Worm (Caenorhabditis elegans) whole organism, young adult: ENCODE data around the gene kap-1.

Source experiments
- C06A6.2 ChIP-seq: fragments of 200-800 bp; sonication (Bioruptor generic); conservative IDR thresholded peaks from 2 replicates; pipeline ENCODE4 v1.3.6; 2022; ENCODE audit warnings: missing genetic modification characterization, missing compliant biosample characterization
- F10E7.11 ChIP-seq: sonication (generic microtip); optimal IDR thresholded peaks from 2 replicates; lab custom pipeline; 2017; ENCODE audit warnings: mild to moderate bottlenecking, missing genetic modification characterization, moderate library complexity, missing compliant biosample characterization
- F37B4.10 ChIP-seq: fragments of 200-800 bp; sonication (Bioruptor generic); IDR thresholded peaks from 2 replicates; pipeline ENCODE4 v1.3.6; 2022; ENCODE audit warnings: missing genetic modification characterization, missing compliant biosample characterization
- F49E8.2 ChIP-seq: sonication (generic microtip); optimal IDR thresholded peaks from 3 replicates; lab custom pipeline; 2017; ENCODE audit warnings: missing genetic modification characterization, mild to moderate bottlenecking, missing compliant biosample characterization, antibody characterized with exemption, moderate library complexity; ENCODE audit not compliant: insufficient read depth
- F52B5.7 ChIP-seq: sonication (generic microtip); optimal IDR thresholded peaks from 2 replicates; lab custom pipeline; 2016; ENCODE audit warnings: mild to moderate bottlenecking, missing genetic modification characterization, missing compliant biosample characterization
- F57C9.4 ChIP-seq: sonication (generic microtip); optimal IDR thresholded peaks from 2 replicates; lab custom pipeline; 2017; ENCODE audit warnings: mild to moderate bottlenecking, missing genetic modification characterization, missing compliant biosample characterization
- Y67H2A.10 ChIP-seq: fragments of 200-800 bp; sonication (Bioruptor generic); conservative IDR thresholded peaks from 2 replicates; pipeline ENCODE4 v1.3.6; 2022; ENCODE audit warnings: missing genetic modification reagents, missing genetic modification characterization, missing compliant biosample characterization
- ZK185.1 ChIP-seq: sonication (generic microtip); optimal IDR thresholded peaks from 2 replicates; lab custom pipeline; 2016; ENCODE audit warnings: mild to moderate bottlenecking, missing genetic modification characterization, missing compliant biosample characterization; ENCODE audit not compliant: poor library complexity, severe bottlenecking
- ama-1 ChIP-seq, 3 experiments: fragments of 150-350 bp in 1 of 3; sonication (generic microtip) in 2 of 3; optimal IDR thresholded peaks; 2 replicates each; lab custom pipeline; 2014 to 2018; ENCODE audit warnings: missing biosample characterization in 2 of 3, missing genetic modification characterization in 2 of 3, missing genetic modification reagents in 2 of 3
- aptf-2 ChIP-seq: fragments of 200-800 bp; sonication (Bioruptor generic); conservative IDR thresholded peaks from 2 replicates; pipeline ENCODE4 v1.3.6; 2022; ENCODE audit warnings: missing genetic modification reagents, missing genetic modification characterization, missing compliant biosample characterization
- aptf-3 ChIP-seq: fragments of 200-800 bp; sonication (Bioruptor generic); IDR thresholded peaks from 2 replicates; pipeline ENCODE4 v1.3.6; 2022; ENCODE audit warnings: missing genetic modification characterization, missing compliant biosample characterization
- athp-1 ChIP-seq: sonication (generic microtip); optimal IDR thresholded peaks from 2 replicates; lab custom pipeline; 2017; ENCODE audit warnings: mild to moderate bottlenecking, missing genetic modification characterization, missing compliant biosample characterization
- attf-6 ChIP-seq: fragments of 200-800 bp; sonication (Bioruptor generic); IDR thresholded peaks from 2 replicates; pipeline ENCODE4 v1.3.6; 2022; ENCODE audit warnings: missing genetic modification reagents, missing genetic modification characterization, missing compliant biosample characterization
- bed-2 ChIP-seq: fragments of 200-800 bp; sonication (Bioruptor generic); IDR thresholded peaks from 2 replicates; pipeline ENCODE4 v1.3.6; 2022; ENCODE audit warnings: missing genetic modification reagents, missing genetic modification characterization, missing compliant biosample characterization
- cebp-2 ChIP-seq: fragments of 200-800 bp; sonication (Bioruptor generic); IDR thresholded peaks from 2 replicates; pipeline ENCODE4 v1.3.6; 2022; ENCODE audit warnings: missing genetic modification characterization, missing compliant biosample characterization
- ceh-58 ChIP-seq: fragments of 200-800 bp; sonication (Bioruptor generic); IDR thresholded peaks from 2 replicates; pipeline ENCODE4 v1.3.6; 2022; ENCODE audit warnings: missing genetic modification characterization, missing compliant biosample characterization
- ceh-91 ChIP-seq: fragments of 200-800 bp; sonication (Bioruptor generic); IDR thresholded peaks from 2 replicates; pipeline ENCODE4 v1.3.6; 2022; ENCODE audit warnings: missing genetic modification reagents, missing genetic modification characterization, missing compliant biosample characterization
- die-1 ChIP-seq: sonication (generic microtip); optimal IDR thresholded peaks from 2 replicates; lab custom pipeline; 2016; ENCODE audit warnings: missing genotype, mild to moderate bottlenecking, missing genetic modification characterization, missing compliant biosample characterization
- dpff-1 ChIP-seq: sonication (generic microtip); optimal IDR thresholded peaks from 2 replicates; lab custom pipeline; 2017; ENCODE audit warnings: mild to moderate bottlenecking, missing genetic modification characterization, missing compliant biosample characterization
- efl-1 ChIP-seq: fragments of 150-350 bp; optimal IDR thresholded peaks from 2 replicates; lab custom pipeline; 2014; ENCODE audit warnings: missing biosample characterization, missing genetic modification reagents, missing genetic modification characterization
- ets-4 ChIP-seq: fragments of 200-800 bp; sonication (Bioruptor generic); optimal IDR thresholded peaks from 2 replicates; lab custom pipeline; 2018; ENCODE audit warnings: mild to moderate bottlenecking, missing genetic modification characterization, missing compliant biosample characterization
- fkh-3 ChIP-seq: sonication (generic microtip); optimal IDR thresholded peaks from 2 replicates; lab custom pipeline; 2016; ENCODE audit warnings: mild to moderate bottlenecking, missing genetic modification characterization, missing compliant biosample characterization
- gei-17 ChIP-seq: fragments of 200-800 bp; sonication (Bioruptor generic); optimal IDR thresholded peaks from 2 replicates; lab custom pipeline; 2018; ENCODE audit warnings: mild to moderate bottlenecking, missing genetic modification characterization, missing compliant biosample characterization
- him-1 ChIP-seq: sonication (generic microtip); optimal IDR thresholded peaks from 2 replicates; lab custom pipeline; 2016; ENCODE audit warnings: missing genotype, missing genetic modification reagents, missing genetic modification characterization, missing compliant biosample characterization
- hsf-1 ChIP-seq: fragments of 200-800 bp; sonication (Bioruptor generic); IDR thresholded peaks from 2 replicates; pipeline ENCODE4 v1.3.6; 2022; ENCODE audit warnings: missing genetic modification reagents, missing genetic modification characterization, missing compliant biosample characterization
- lag-1 ChIP-seq: fragments of 200-800 bp; sonication (Bioruptor generic); IDR thresholded peaks from 2 replicates; pipeline ENCODE4 v1.3.6; 2022; ENCODE audit warnings: missing genetic modification reagents, missing genetic modification characterization, missing compliant biosample characterization
- let-526 ChIP-seq: fragments of 200-800 bp; sonication (Bioruptor generic); IDR thresholded peaks from 2 replicates; pipeline ENCODE4 v1.3.6; 2022; ENCODE audit warnings: missing genetic modification reagents, missing genetic modification characterization, missing compliant biosample characterization
- lin-40 ChIP-seq: sonication (generic microtip); optimal IDR thresholded peaks from 2 replicates; lab custom pipeline; 2016; ENCODE audit warnings: missing genetic modification characterization, mild to moderate bottlenecking, missing compliant biosample characterization, missing genotype, missing genetic modification reagents
- lin-54 ChIP-seq: fragments of 200-800 bp; sonication (Bioruptor generic); optimal IDR thresholded peaks from 2 replicates; lab custom pipeline; 2018; ENCODE audit warnings: mild to moderate bottlenecking, missing genetic modification characterization, missing compliant biosample characterization
- lir-1 ChIP-seq: fragments of 200-800 bp; sonication (Bioruptor generic); conservative IDR thresholded peaks from 2 replicates; pipeline ENCODE4 v1.3.6; 2022; ENCODE audit warnings: missing genetic modification reagents, missing genetic modification characterization, missing compliant biosample characterization
- mcd-1 ChIP-seq: fragments of 200-800 bp; sonication (Bioruptor generic); IDR thresholded peaks from 2 replicates; pipeline ENCODE4 v1.3.6; 2022; ENCODE audit warnings: missing genetic modification reagents, missing genetic modification characterization, missing compliant biosample characterization
- mes-4 ChIP-seq: sonication (generic microtip); optimal IDR thresholded peaks from 2 replicates; lab custom pipeline; 2016; ENCODE audit warnings: missing genotype, missing genetic modification characterization, missing compliant biosample characterization
- mxl-1 ChIP-seq: sonication (generic microtip); optimal IDR thresholded peaks from 2 replicates; lab custom pipeline; 2016; ENCODE audit warnings: missing genetic modification characterization, missing compliant biosample characterization
- nfya-2 ChIP-seq: fragments of 200-800 bp; sonication (Bioruptor generic); IDR thresholded peaks from 2 replicates; pipeline ENCODE4 v1.3.6; 2022; ENCODE audit warnings: missing genetic modification reagents, missing genetic modification characterization, missing compliant biosample characterization
- nhr-179 ChIP-seq: sonication (generic microtip); optimal IDR thresholded peaks from 2 replicates; lab custom pipeline; 2016; ENCODE audit warnings: mild to moderate bottlenecking, missing genetic modification characterization, missing compliant biosample characterization
- nhr-90 ChIP-seq: sonication (generic microtip); optimal IDR thresholded peaks from 2 replicates; lab custom pipeline; 2016; ENCODE audit warnings: missing genotype, mild to moderate bottlenecking, missing genetic modification characterization, missing compliant biosample characterization
- repo-1 ChIP-seq: sonication (generic microtip); optimal IDR thresholded peaks from 2 replicates; lab custom pipeline; 2017; ENCODE audit warnings: mild to moderate bottlenecking, missing genetic modification characterization, missing compliant biosample characterization
- sdz-38 ChIP-seq: sonication (generic microtip); optimal IDR thresholded peaks from 2 replicates; lab custom pipeline; 2016; ENCODE audit warnings: missing genotype, missing genetic modification characterization, missing compliant biosample characterization
- snpc-1.1 ChIP-seq: sonication (generic microtip); optimal IDR thresholded peaks from 2 replicates; lab custom pipeline; 2017; ENCODE audit warnings: missing genetic modification characterization, mild to moderate bottlenecking, missing compliant biosample characterization, antibody characterized with exemption, moderate library complexity, missing genotype, missing genetic modification reagents; ENCODE audit not compliant: insufficient read depth
- snpc-1.3 ChIP-seq: sonication (generic microtip); optimal IDR thresholded peaks from 2 replicates; lab custom pipeline; 2017; ENCODE audit warnings: missing genetic modification characterization, mild to moderate bottlenecking, missing compliant biosample characterization, antibody characterized with exemption, moderate library complexity, missing genotype, missing genetic modification reagents; ENCODE audit not compliant: insufficient read depth
- snpc-3.4 ChIP-seq: sonication (generic microtip); optimal IDR thresholded peaks from 2 replicates; lab custom pipeline; 2017; ENCODE audit warnings: missing genetic modification characterization, mild to moderate bottlenecking, missing compliant biosample characterization, antibody characterized with exemption, moderate library complexity, missing genotype, missing genetic modification reagents
- sptf-2 ChIP-seq: fragments of 200-800 bp; sonication (Bioruptor generic); optimal IDR thresholded peaks from 2 replicates; lab custom pipeline; 2018; ENCODE audit warnings: mild to moderate bottlenecking, missing genetic modification characterization, missing compliant biosample characterization
- unc-130 ChIP-seq: sonication (generic microtip); optimal IDR thresholded peaks from 2 replicates; lab custom pipeline; 2016; ENCODE audit warnings: missing genetic modification reagents, missing genetic modification characterization, missing compliant biosample characterization
- unc-62 ChIP-seq: fragments of 150-350 bp; optimal IDR thresholded peaks from 2 replicates; lab custom pipeline; 2014; ENCODE audit warnings: missing biosample characterization, missing genetic modification reagents, missing genetic modification characterization
- zfh-2 ChIP-seq: fragments of 200-800 bp; sonication (Bioruptor generic); conservative IDR thresholded peaks from 2 replicates; pipeline ENCODE4 v1.3.6; 2022; ENCODE audit warnings: missing genetic modification reagents, missing genetic modification characterization, missing compliant biosample characterization
- zim-3 ChIP-seq: sonication (generic microtip); optimal IDR thresholded peaks from 2 replicates; lab custom pipeline; 2017; ENCODE audit warnings: mild to moderate bottlenecking, missing genetic modification characterization, moderate library complexity, missing compliant biosample characterization
- ztf-3 ChIP-seq: fragments of 200-800 bp; sonication (Bioruptor generic); optimal IDR thresholded peaks from 2 replicates; lab custom pipeline; 2018; ENCODE audit warnings: mild to moderate bottlenecking, missing genetic modification characterization, missing compliant biosample characterization
- ztf-6 ChIP-seq: fragments of 200-800 bp; sonication (Bioruptor generic); IDR thresholded peaks from 2 replicates; pipeline ENCODE4 v1.3.6; 2022; ENCODE audit warnings: missing genetic modification reagents, missing genetic modification characterization, missing compliant biosample characterization

Gene kap-1

ce11 chrIII:7310662-7311340 is 27.8 kb upstream of the kap-1 start, which contains the start of the genes F56C9.6 and F56C9.3 (continued):
- TF ChIP-seq aptf-2 (GFP tag; lab: Robert Waterston, UW) = no peak
- TF ChIP-seq F49E8.2 = peak; percentile 79
- TF ChIP-seq efl-1 (GFP tag; lab: Kevin White, UChicago) = peak; percentile 95
- TF ChIP-seq lin-40 (tag; lab: Kevin White, UChicago) = no peak
- TF ChIP-seq nfya-2 (GFP tag; lab: Robert Waterston, UW) = no peak
- no peak for TF ChIP-seq aptf-3 (GFP tag; lab: Robert Waterston, UW)
- TF ChIP-seq unc-130 (GFP tag; lab: Kevin White, UChicago) = no peak
- TF ChIP-seq ceh-58 = no peak
- no peak for TF ChIP-seq ets-4
- TF ChIP-seq hsf-1 (GFP tag; lab: Robert Waterston, UW) = 0 out of 2 replicates have a peak, but pooled peaks have one; percentile 19
- no peak for TF ChIP-seq lir-1
- no peak for TF ChIP-seq mxl-1 (tag; lab: Kevin White, UChicago)
- TF ChIP-seq fkh-3 = no peak
- no peak for TF ChIP-seq bed-2 (GFP tag; lab: Robert Waterston, UW)
- TF ChIP-seq zim-3 = no peak
- no peak for TF ChIP-seq Y67H2A.10
- no peak for TF ChIP-seq let-526 (GFP tag; lab: Robert Waterston, UW)
- no peak for TF ChIP-seq attf-6 (GFP tag; lab: Robert Waterston, UW)
- TF ChIP-seq mcd-1 (GFP tag; lab: Robert Waterston, UW) = no peak
- TF ChIP-seq ceh-91 (GFP tag; lab: Robert Waterston, UW) = peak; percentile 81
- no peak for TF ChIP-seq ztf-3 (GFP tag; lab: Kevin White, UChicago)
- TF ChIP-seq die-1 (tag; lab: Kevin White, UChicago) = no peak
- TF ChIP-seq F57C9.4 (tag; lab: Kevin White, UChicago) = no peak
- peak; percentile 50 for TF ChIP-seq lin-54 (GFP tag; lab: Kevin White, UChicago)
- TF ChIP-seq nhr-90 = no peak
- no peak for TF ChIP-seq C06A6.2
- no peak for TF ChIP-seq snpc-1.1 (tag; lab: Kevin White, UChicago)
- no peak for TF ChIP-seq F52B5.7
- TF ChIP-seq nhr-179 (tag; lab: Kevin White, UChicago) = no peak
- no peak for TF ChIP-seq F10E7.11 (tag; lab: Kevin White, UChicago)
- no peak for TF ChIP-seq zfh-2 (GFP tag; lab: Robert Waterston, UW)
- no peak for TF ChIP-seq sptf-2
- no peak for TF ChIP-seq repo-1 (tag; lab: Kevin White, UChicago)
- no peak for TF ChIP-seq mes-4 (tag; lab: Kevin White, UChicago)
- peak; percentile 49 for TF ChIP-seq snpc-3.4
- TF ChIP-seq dpff-1 = no peak
- no peak for TF ChIP-seq cebp-2 (GFP tag; lab: Robert Waterston, UW)
- TF ChIP-seq snpc-1.3 (tag; lab: Kevin White, UChicago) = no peak
- no peak for TF ChIP-seq gei-17 (GFP tag; lab: Kevin White, UChicago)
- no peak for TF ChIP-seq him-1 (tag; lab: Kevin White, UChicago)
- TF ChIP-seq F37B4.10 = no peak
- TF ChIP-seq lag-1 (GFP tag; lab: Robert Waterston, UW) = no peak
- TF ChIP-seq unc-62 = no peak
- TF ChIP-seq ztf-6 (GFP tag; lab: Robert Waterston, UW) = no peak
- TF ChIP-seq ZK185.1 (tag; lab: Kevin White, UChicago) = no peak
- TF ChIP-seq sdz-38 (tag; lab: Kevin White, UChicago) = no peak
- TF ChIP-seq athp-1 = no peak
- no peak for TF ChIP-seq ama-1 (optimal IDR thresholded peaks at IDR 0.05; lab: Kevin White, UChicago)
- TF ChIP-seq ama-1 (GFP tag; optimal IDR thresholded peaks at IDR 0.05; lab: Kevin White, UChicago) = no peak
